Worm (Caenorhabditis elegans) whole organism, L4/young adult: ENCODE results near the gene F54D5.17.

ENCODE experiments used
- W03F9.2 ChIP-seq: fragments of 150-350 bp; optimal IDR thresholded peaks from 2 replicates; lab custom pipeline; 2014; ENCODE audit warnings: missing biosample characterization, missing genetic modification characterization
- dao-5 ChIP-seq: sonication (generic microtip); optimal IDR thresholded peaks from 2 replicates; lab custom pipeline; 2016; ENCODE audit warnings: missing genotype, missing genetic modification characterization, moderate library complexity, missing compliant biosample characterization
- him-1 ChIP-seq: sonication (generic microtip); optimal IDR thresholded peaks from 2 replicates; lab custom pipeline; 2016; ENCODE audit warnings: missing genotype, missing genetic modification reagents, missing genetic modification characterization, missing compliant biosample characterization

- TF ChIP-seq dao-5: no peak
- no peak for TF ChIP-seq him-1 (tag; lab: Kevin White, UChicago)
- no peak for TF ChIP-seq W03F9.2
These were observed 20.5 kb upstream of the F54D5.17 start for ce11 chrII:11535924-11536323.
